Worm (Caenorhabditis elegans): ENCODE data around the gene K09F5.1.
A peak's percentile ranks its signal among the peaks of the same experiment; 100 is the strongest.

The K09F5.1 gene

DNA sequence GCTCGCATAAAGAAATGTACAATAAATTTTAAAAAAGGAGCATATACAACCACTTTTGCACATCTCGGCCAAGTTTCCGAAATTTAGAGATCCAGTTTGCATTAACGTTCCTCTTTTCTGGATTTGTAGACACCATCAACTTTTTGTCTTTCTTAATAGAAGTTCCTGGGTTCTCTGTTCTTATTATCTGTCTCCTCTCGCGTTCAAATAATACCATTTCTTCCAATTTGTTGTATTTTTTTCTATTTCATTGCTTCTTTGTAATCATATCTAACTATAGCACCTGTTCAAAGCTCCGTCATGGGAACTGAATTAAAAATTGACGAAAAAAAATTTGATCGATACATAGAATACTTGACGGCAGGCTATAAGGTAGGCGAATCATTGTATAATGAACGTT lies at the start of gene K09F5.1:
TSS of gene K09F5.1 (plus strand) at position 301 of the 400 bp plus-strand sequence.
- TF ChIP-seq tab-1 (GFP tag; IDR thresholded peaks at IDR 0.05) (no peak), ztf-23 (GFP tag; IDR thresholded peaks at IDR 0.05) (no peak), med-1 (GFP tag; optimal IDR thresholded peaks at IDR 0.05; ENCODE audit: insufficient read depth) (no peak), cog-1 (tag; optimal IDR thresholded peaks at IDR 0.05) (no peak), ref-1 (GFP tag; conservative IDR thresholded peaks at IDR 0.05) (no peak), flt-1 (GFP tag; IDR thresholded peaks at IDR 0.05) (no peak), T22C8.4 (GFP tag; IDR thresholded peaks at IDR 0.05) (no peak), klf-2 (GFP tag; conservative IDR thresholded peaks at IDR 0.05) (no peak)

DNA sequence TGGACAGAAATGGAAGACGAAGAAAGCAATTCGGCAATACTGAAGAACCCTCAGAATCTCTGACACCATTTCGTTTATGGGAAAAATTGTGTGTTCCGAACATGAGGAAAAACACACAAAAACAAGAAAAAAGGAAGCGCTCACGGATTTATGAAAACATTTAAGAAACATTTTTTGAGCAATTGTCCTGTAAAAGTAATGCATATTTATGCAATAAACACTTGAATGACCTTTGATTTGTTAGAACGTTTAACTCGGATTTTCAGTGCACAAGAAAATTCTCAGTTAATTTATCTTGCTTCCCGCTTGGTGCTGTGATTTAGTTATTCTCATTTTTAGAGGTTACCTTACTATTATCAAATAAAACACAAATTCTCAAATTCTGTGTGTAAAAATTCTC lies 35.6 kb upstream of the K09F5.1 start:
- TF ChIP-seq ztf-29 (GFP tag; IDR thresholded peaks at IDR 0.05) = no peak

DNA sequence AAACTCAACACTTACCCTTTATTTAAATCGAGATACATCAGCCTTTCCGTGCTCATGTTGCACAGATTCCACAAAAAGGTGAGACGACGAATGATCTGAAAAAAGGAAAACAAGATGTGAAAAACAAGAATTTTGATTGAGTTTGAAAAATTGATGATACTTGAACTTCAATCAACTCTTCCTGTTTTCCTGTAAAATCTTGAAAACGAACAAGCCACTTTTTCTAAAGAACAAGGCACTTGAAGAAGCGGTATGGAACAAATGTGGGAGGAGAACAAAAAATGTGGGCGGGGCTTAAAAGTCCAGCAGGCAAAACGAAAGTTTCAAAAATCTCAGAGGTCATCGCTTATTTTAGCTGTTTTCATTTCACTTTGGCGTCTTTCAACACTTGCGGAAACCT lies 32.4 kb upstream of the K09F5.1 start, which contains the start of gene kvs-1:
TSS of gene kvs-1 (minus strand) at position 101 of the 400 bp plus-strand sequence.
- TF ChIP-seq ztf-23 (GFP tag; IDR thresholded peaks at IDR 0.05) = no peak

DNA sequence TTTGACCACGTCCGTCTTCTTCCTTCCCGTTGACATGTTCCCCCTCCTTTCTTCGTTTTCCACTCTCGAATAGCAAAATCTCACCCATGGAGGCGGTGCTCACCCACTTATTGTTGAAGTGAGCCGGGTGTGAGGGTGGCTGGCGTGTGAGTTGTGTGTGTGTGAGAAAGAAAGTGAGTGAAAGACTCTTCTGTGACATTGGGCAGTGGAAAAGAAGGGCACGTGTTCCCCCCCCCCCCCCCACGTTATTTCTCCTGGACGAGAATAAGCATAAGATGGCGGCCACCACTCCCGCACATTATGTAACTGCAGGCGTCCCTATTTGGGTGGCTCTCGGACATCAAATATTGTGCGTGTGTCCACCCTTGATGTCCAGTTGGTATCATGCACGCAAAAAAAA lies 29.3 kb upstream of the K09F5.1 start:
- TF ChIP-seq T22C8.4 (GFP tag; IDR thresholded peaks at IDR 0.05) (no peak), med-1 (GFP tag; optimal IDR thresholded peaks at IDR 0.05; ENCODE audit: insufficient read depth) (no peak), ztf-29 (GFP tag; IDR thresholded peaks at IDR 0.05) (no peak), flt-1 (GFP tag; IDR thresholded peaks at IDR 0.05) (peak; percentile 57; the same call in 1 of the 2 replicates), tab-1 (GFP tag; IDR thresholded peaks at IDR 0.05) (no peak; the same call in 1 of the 2 replicates), klf-2 (GFP tag; conservative IDR thresholded peaks at IDR 0.05) (no peak), ztf-23 (GFP tag; IDR thresholded peaks at IDR 0.05) (0 out of 2 replicates have a peak, but pooled peaks have one; percentile 14), cog-1 (tag; optimal IDR thresholded peaks at IDR 0.05) (no peak), ref-1 (GFP tag; conservative IDR thresholded peaks at IDR 0.05) (no peak)

DNA sequence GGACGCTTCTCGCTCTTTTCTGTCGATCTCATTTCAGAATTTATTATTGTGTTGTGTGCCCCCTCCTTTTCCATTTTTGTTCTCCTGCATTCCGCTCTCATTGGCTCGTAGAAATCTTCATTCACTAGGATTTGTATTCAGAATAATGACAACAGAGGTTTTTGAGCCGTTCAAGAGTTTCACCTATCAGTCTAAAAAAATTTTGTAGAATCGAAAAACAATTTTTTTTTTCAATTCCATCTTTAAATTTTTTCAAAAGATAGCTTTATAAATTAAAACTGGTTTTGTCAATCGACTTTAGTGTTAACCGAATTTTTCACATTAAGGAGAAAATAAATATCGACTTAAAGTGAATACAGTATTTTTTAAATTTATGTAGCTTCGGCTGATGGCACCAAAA lies 28.8 kb upstream of the K09F5.1 start, which contains the start of gene K09F5.4:
TSS of gene K09F5.4 (minus strand) at position 101 of the 400 bp plus-strand sequence.
- no peak for TF ChIP-seq ref-1 (GFP tag; conservative IDR thresholded peaks at IDR 0.05)
- no peak for TF ChIP-seq klf-2 (GFP tag; conservative IDR thresholded peaks at IDR 0.05)
- TF ChIP-seq cog-1 (tag; optimal IDR thresholded peaks at IDR 0.05) = no peak
- no peak for TF ChIP-seq T22C8.4 (GFP tag; IDR thresholded peaks at IDR 0.05)
- no peak for TF ChIP-seq tab-1 (GFP tag; IDR thresholded peaks at IDR 0.05)
- no peak for TF ChIP-seq ztf-23 (GFP tag; IDR thresholded peaks at IDR 0.05)
- no peak for TF ChIP-seq ztf-29 (GFP tag; IDR thresholded peaks at IDR 0.05)
- TF ChIP-seq flt-1 (GFP tag; IDR thresholded peaks at IDR 0.05) = no peak
- TF ChIP-seq med-1 (GFP tag; optimal IDR thresholded peaks at IDR 0.05; ENCODE audit: insufficient read depth) = no peak

DNA sequence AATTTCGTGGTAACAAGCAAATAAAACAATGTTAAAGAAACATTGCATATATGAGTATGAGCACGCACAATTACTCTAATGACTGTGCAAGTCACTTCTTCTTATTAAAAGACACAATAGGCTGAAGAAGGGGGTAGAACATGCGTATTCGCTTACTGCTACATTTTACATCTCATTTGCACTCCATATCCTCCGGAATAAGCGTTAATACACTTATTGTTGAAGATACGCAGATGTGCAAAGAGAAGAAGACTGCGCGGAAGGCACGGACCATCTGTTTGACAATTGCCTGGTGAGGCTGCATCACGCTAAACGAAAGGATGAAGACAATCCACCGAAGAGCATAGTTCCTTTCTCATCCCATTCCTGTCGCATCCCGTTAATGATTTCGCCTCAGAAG lies 26.6 kb upstream of the K09F5.1 start:
- no peak for TF ChIP-seq med-1 (GFP tag; optimal IDR thresholded peaks at IDR 0.05; ENCODE audit: insufficient read depth)
- TF ChIP-seq cog-1 (tag; optimal IDR thresholded peaks at IDR 0.05) = peak; percentile 30
- peak; percentile 46; the same call in 1 of the 2 replicates for TF ChIP-seq flt-1 (GFP tag; IDR thresholded peaks at IDR 0.05)

DNA sequence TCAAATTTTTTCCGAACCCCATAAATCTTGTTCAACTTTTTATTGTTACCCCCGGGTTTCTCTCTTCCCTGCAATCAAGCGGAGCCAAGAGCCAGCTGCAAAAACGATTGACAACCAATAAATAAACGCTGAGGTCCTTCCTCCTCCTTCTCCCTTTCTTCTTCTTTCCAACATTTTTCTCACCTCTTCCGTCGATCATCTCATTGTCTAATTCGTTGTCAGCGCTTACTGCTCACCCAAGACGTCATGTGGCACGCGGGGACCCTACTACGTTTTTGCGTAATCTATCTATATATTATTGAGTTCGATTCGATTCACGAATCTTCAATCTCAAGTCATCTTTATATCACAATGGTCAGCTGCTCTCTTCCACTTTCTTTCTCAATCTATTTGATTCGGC lies 24.0 kb upstream of the K09F5.1 start:
- TF ChIP-seq tab-1 (GFP tag; IDR thresholded peaks at IDR 0.05) (no peak), ztf-29 (GFP tag; IDR thresholded peaks at IDR 0.05) (no peak), ztf-23 (GFP tag; IDR thresholded peaks at IDR 0.05) (no peak), T22C8.4 (GFP tag; IDR thresholded peaks at IDR 0.05) (no peak), flt-1 (GFP tag; IDR thresholded peaks at IDR 0.05) (no peak), klf-2 (GFP tag; conservative IDR thresholded peaks at IDR 0.05) (no peak), med-1 (GFP tag; optimal IDR thresholded peaks at IDR 0.05; ENCODE audit: insufficient read depth) (no peak)

DNA sequence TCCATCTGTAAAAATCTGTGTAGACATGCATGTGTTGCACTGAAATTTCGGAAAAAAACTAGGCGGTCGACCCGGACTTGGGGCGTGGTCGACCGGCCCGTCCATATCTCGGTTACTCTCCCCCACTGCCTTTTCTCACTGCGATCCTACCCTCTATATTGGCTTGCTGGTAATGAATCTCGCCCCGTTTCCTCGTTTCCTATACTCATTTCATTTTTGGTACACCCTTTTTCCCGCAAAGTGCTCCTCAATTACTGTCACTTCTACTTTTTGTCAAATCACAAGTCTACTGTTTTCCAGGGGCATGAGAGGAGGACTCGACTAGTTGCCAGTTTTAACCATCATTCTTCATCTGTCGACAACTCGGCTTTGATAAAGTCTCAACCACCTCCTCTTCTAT lies 20.5 kb upstream of the K09F5.1 start, which contains the start of gene K09F5.6:
TSS of gene K09F5.6 (plus strand) at position 301 of the 400 bp plus-strand sequence.
- TF ChIP-seq med-1 (GFP tag; optimal IDR thresholded peaks at IDR 0.05; ENCODE audit: insufficient read depth) = no peak
- TF ChIP-seq T22C8.4 (GFP tag; IDR thresholded peaks at IDR 0.05) = no peak
- no peak for TF ChIP-seq cog-1 (tag; optimal IDR thresholded peaks at IDR 0.05)
- TF ChIP-seq klf-2 (GFP tag; conservative IDR thresholded peaks at IDR 0.05) = no peak
- no peak for TF ChIP-seq flt-1 (GFP tag; IDR thresholded peaks at IDR 0.05)

DNA sequence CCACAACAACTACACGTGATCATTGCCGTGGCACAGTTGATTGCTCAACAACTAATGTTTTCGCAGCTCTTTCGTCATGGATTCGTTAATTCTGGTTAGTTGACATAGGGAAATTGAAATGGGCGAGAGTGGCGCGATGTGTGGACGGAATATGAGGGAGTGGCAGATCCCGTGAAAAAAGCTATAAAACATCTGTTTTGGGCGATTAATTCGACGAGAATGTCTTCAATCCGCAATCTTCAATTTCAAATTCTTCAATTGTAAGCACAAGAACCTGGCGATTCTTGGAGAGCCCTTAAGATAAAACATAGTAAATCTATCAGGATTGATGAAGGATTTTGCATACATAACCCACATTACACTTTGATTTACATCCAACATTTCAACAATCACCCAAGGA lies 18.9 kb upstream of the K09F5.1 start:
- no peak for TF ChIP-seq ztf-29 (GFP tag; IDR thresholded peaks at IDR 0.05)
- TF ChIP-seq flt-1 (GFP tag; IDR thresholded peaks at IDR 0.05) = no peak
- no peak for TF ChIP-seq med-1 (GFP tag; optimal IDR thresholded peaks at IDR 0.05; ENCODE audit: insufficient read depth)
- TF ChIP-seq ztf-23 (GFP tag; IDR thresholded peaks at IDR 0.05) = no peak
- no peak for TF ChIP-seq cog-1 (tag; optimal IDR thresholded peaks at IDR 0.05)
- TF ChIP-seq tab-1 (GFP tag; IDR thresholded peaks at IDR 0.05) = no peak
- TF ChIP-seq T22C8.4 (GFP tag; IDR thresholded peaks at IDR 0.05) = no peak
- TF ChIP-seq ref-1 (GFP tag; conservative IDR thresholded peaks at IDR 0.05) = no peak
- no peak for TF ChIP-seq klf-2 (GFP tag; conservative IDR thresholded peaks at IDR 0.05)

DNA sequence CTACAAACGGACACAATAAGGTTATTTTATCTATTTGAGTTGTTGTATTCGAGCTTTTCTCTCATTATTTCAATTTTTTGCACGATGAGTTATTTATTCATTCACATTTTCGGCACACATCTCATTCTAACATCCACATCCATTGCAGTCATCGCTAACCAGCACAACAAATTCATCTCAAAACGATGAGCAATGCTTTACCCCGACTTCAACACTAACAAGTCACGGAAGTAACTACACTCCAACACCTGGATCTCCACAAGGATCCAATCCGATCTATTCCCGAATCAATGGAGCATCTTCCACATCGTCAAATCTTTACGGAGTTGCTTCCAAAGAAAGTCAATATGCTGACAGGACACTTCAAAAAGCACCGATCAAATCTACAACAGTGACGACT lies 15.4 kb upstream of the K09F5.1 start:
- TF ChIP-seq tab-1 (GFP tag; IDR thresholded peaks at IDR 0.05) = no peak
- TF ChIP-seq ref-1 (GFP tag; conservative IDR thresholded peaks at IDR 0.05) = no peak
- TF ChIP-seq flt-1 (GFP tag; IDR thresholded peaks at IDR 0.05) = no peak
- TF ChIP-seq ztf-29 (GFP tag; IDR thresholded peaks at IDR 0.05) = no peak
- no peak for TF ChIP-seq klf-2 (GFP tag; conservative IDR thresholded peaks at IDR 0.05)
- no peak for TF ChIP-seq cog-1 (tag; optimal IDR thresholded peaks at IDR 0.05)
- no peak for TF ChIP-seq T22C8.4 (GFP tag; IDR thresholded peaks at IDR 0.05)
- no peak for TF ChIP-seq med-1 (GFP tag; optimal IDR thresholded peaks at IDR 0.05; ENCODE audit: insufficient read depth)
- TF ChIP-seq ztf-23 (GFP tag; IDR thresholded peaks at IDR 0.05) = no peak

DNA sequence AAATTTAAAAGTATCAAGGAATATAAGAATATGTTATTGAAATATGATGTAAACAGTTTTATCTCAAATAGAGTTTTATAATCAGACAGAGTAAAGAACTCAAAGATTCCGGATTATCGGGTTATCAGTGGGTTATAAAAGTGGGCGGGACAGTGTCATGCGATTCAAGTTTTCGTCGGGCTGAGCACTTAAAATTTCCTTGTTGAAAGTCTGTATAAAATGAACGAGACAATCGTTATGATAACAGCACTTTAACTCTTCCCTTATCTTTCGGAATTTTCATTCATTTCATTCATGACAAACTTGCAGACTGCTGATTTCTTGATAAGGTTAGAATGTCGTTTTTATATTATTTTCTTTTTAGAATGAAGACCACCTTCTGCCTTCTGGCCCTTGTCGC lies 13.8 kb upstream of the K09F5.1 start, which contains the start of gene spp-14:
TSS of gene spp-14 (plus strand) at position 365 of the 400 bp plus-strand sequence.
- no peak for TF ChIP-seq tab-1 (GFP tag; IDR thresholded peaks at IDR 0.05)
- no peak for TF ChIP-seq flt-1 (GFP tag; IDR thresholded peaks at IDR 0.05)
- no peak for TF ChIP-seq T22C8.4 (GFP tag; IDR thresholded peaks at IDR 0.05)
- TF ChIP-seq ztf-29 (GFP tag; IDR thresholded peaks at IDR 0.05) = no peak
- no peak for TF ChIP-seq ztf-23 (GFP tag; IDR thresholded peaks at IDR 0.05)
- no peak for TF ChIP-seq klf-2 (GFP tag; conservative IDR thresholded peaks at IDR 0.05)
- no peak for TF ChIP-seq cog-1 (tag; optimal IDR thresholded peaks at IDR 0.05)
- TF ChIP-seq med-1 (GFP tag; optimal IDR thresholded peaks at IDR 0.05; ENCODE audit: insufficient read depth) = no peak
- TF ChIP-seq ref-1 (GFP tag; conservative IDR thresholded peaks at IDR 0.05) = no peak

Measured in whole organism, midembryonic.